Worm (Caenorhabditis elegans): ENCODE measurements around the gene F36H12.10.

ce11 chrIV:5291207-5291606 lies 36.6 kb upstream of the F36H12.10 start:
- TF ChIP-seq sea-2 (GFP tag; IDR thresholded peaks at IDR 0.05) (no peak), Y56A3A.18 (GFP tag; IDR thresholded peaks at IDR 0.05) (no peak), zim-3 (tag; optimal IDR thresholded peaks at IDR 0.05) (no peak), ceh-40 (GFP tag; IDR thresholded peaks at IDR 0.05) (no peak), lir-1 (GFP tag; conservative IDR thresholded peaks at IDR 0.05) (no peak), ama-1 (optimal IDR thresholded peaks at IDR 0.05) (no peak), ama-1 (GFP tag; optimal IDR thresholded peaks at IDR 0.05) (no peak)

Data from whole organism, young adult.